Fruit fly (Drosophila melanogaster) Kc167 (cell line): ENCODE measurements around the gene Stat92E.

Source experiments
- Myc ChIP-seq: fragments of >200 bp; optimal IDR thresholded peaks from 2 replicates; lab custom pipeline; 2017; ENCODE audit warnings: missing external identifiers
- Sin3A ChIP-seq: fragments of >200 bp; optimal IDR thresholded peaks from 2 replicates; lab custom pipeline; 2018; ENCODE audit warnings: missing external identifiers
- h ChIP-seq: fragments of >200 bp; optimal IDR thresholded peaks from 3 replicates; lab custom pipeline; 2018; ENCODE audit warnings: missing external identifiers
- insv ChIP-seq: fragments of >200 bp; optimal IDR thresholded peaks from 3 replicates; lab custom pipeline; 2018; ENCODE audit warnings: missing external identifiers
- psq ChIP-seq: fragments of >200 bp; optimal IDR thresholded peaks from 2 replicates; lab custom pipeline; 2017; ENCODE audit warnings: missing external identifiers
- ttk ChIP-seq: sonication (Bioruptor generic); optimal IDR thresholded peaks from 2 replicates; lab custom pipeline; 2017; ENCODE audit warnings: missing external identifiers

DNA sequence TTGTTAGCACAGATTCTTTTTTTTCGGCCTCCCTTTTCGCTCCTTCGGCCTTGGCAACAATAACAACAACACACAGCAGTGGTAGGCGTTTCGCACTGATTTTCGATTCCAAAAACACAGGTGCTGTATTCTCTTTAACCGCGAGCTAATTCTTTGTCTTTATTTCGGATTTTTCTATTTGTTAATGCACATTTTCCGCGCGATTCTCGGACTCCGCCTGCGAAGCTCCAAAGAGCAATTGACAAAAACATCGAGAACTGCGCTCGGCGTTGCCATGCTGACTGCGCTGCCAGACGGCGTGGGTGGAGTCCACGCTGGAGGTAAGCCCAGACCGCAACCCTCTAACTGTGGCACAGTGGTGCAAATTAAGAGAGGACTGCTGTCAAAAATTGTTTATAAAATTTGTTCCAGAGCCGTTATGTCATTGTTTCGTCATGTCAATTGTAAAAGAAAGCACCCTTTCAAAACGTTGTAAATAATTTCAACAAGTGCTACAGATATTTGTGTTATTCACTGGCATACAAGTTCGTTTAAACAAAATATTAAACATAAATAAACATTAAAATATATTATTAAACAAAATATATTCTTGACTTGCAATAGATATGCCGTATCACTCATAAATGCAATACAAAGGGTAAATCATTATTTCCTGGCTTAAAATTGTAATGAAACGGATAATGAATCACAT, 5.4 kb upstream of the Stat92E start, which contains the start of the genes DPCoAC and CG5180:
- no peak for TF ChIP-seq ttk (lab: Kevin White, UChicago)
- TF ChIP-seq Sin3A (lab: Kevin White, UChicago), result no peak
- TF ChIP-seq h (lab: Kevin White, UChicago), result no peak
- no peak for TF ChIP-seq psq (lab: Kevin White, UChicago)
- TF ChIP-seq Myc, result no peak
- no peak for TF ChIP-seq insv (lab: Kevin White, UChicago)
